Fruit fly (Drosophila melanogaster): ENCODE measurements around the gene Edem1.
A peak's percentile ranks its signal among the peaks of the same experiment; 100 is the strongest.

Gene Edem1

dm6 chrX:1943337-1944244 is 35.0 kb upstream of the Edem1 start (continued):
- TF ChIP-seq CG2875 (GFP tag; optimal IDR thresholded peaks at IDR 0.05) (peak; percentile 66), so (GFP tag; IDR thresholded peaks at IDR 0.05) (0 out of 3 replicates have a peak, but pooled peaks have one; percentile 39), HLHmδ (GFP tag; optimal IDR thresholded peaks at IDR 0.05) (no peak), Ravus (GFP tag; IDR thresholded peaks at IDR 0.05) (no peak), Hr78 (GFP tag; optimal IDR thresholded peaks at IDR 0.05) (peak in 1 of 2 experiments; percentile 59), Med (GFP tag) (peak; percentile 93), Atf3 (GFP tag; optimal IDR thresholded peaks at IDR 0.05) (peak; percentile 38), CG1529 (GFP tag; optimal IDR thresholded peaks at IDR 0.05) (peak; percentile 74), CG2712 (tag; optimal IDR thresholded peaks at IDR 0.05) (peak; percentile 82), CG7357 (GFP tag; IDR thresholded peaks at IDR 0.05) (no peak), CG10431 (GFP tag; optimal IDR thresholded peaks at IDR 0.05) (peak; percentile 2), dysf (GFP tag; IDR thresholded peaks at IDR 0.05) (peak; percentile 61; the same call in 2 of the 3 replicates), CG9932 (GFP tag; IDR thresholded peaks at IDR 0.05) (peak; percentile 30; the same call in 1 of the 2 replicates), CG4404 (GFP tag; IDR thresholded peaks at IDR 0.05) (no peak), zf30C (GFP tag; optimal IDR thresholded peaks at IDR 0.05) (no peak), Elba2 (GFP tag; optimal IDR thresholded peaks at IDR 0.05) (no peak), CG8924 (tag; optimal IDR thresholded peaks at IDR 0.05) (peak; percentile 82), CG14710 (tag; optimal IDR thresholded peaks at IDR 0.05) (peak; percentile 74), kay (GFP tag; optimal IDR thresholded peaks at IDR 0.05) (peak; percentile 37), CG3407 (GFP tag; optimal IDR thresholded peaks at IDR 0.05) (peak; percentile 44), oc (tag; optimal IDR thresholded peaks at IDR 0.05) (peak; percentile 47), pzg (GFP tag; optimal IDR thresholded peaks at IDR 0.05) (no peak), Hsf (GFP tag; optimal IDR thresholded peaks at IDR 0.05) (peak; percentile 63), CG15601 (tag; optimal IDR thresholded peaks at IDR 0.05) (peak; percentile 84), CG2120 (GFP tag; optimal IDR thresholded peaks at IDR 0.05) (peak; percentile 82), CG4282 (GFP tag; optimal IDR thresholded peaks at IDR 0.05) (no peak), vvl (GFP tag; IDR thresholded peaks at IDR 0.05) (peak; percentile 45; the same call in 1 of the 2 replicates), cato (GFP tag; optimal IDR thresholded peaks at IDR 0.05; ENCODE audit: borderline replicate concordance) (peak; percentile 21), CG9727 (GFP tag; optimal IDR thresholded peaks at IDR 0.05) (peak; percentile 72), Ets97D (GFP tag; optimal IDR thresholded peaks at IDR 0.05) (peak; percentile 20), CG15073 (GFP tag; optimal IDR thresholded peaks at IDR 0.05) (no peak), CG30403 (GFP tag; optimal IDR thresholded peaks at IDR 0.05) (peak; percentile 75), CG11560 (tag; IDR thresholded peaks at IDR 0.05) (no peak), jumu (GFP tag; optimal IDR thresholded peaks at IDR 0.05) (peak; percentile 29), bsh (GFP tag; optimal IDR thresholded peaks at IDR 0.05) (peak in 1 of 2 experiments; percentile 85), row (GFP tag; IDR thresholded peaks at IDR 0.05) (peak; percentile 72), CG14667 (GFP tag; IDR thresholded peaks at IDR 0.05) (peak; percentile 37; the same call in 1 of the 2 replicates), Lim3 (GFP tag; IDR thresholded peaks at IDR 0.05) (no peak), CG31224 (GFP tag; IDR thresholded peaks at IDR 0.05) (0 out of 2 replicates have a peak, but pooled peaks have one; percentile 7), CG12071 (GFP tag; optimal IDR thresholded peaks at IDR 0.05) (peak; percentile 2), Sox100B (GFP tag; optimal IDR thresholded peaks at IDR 0.05) (peak; percentile 83), kni (GFP tag; optimal IDR thresholded peaks at IDR 0.05) (no peak), CG3065 (GFP tag; optimal IDR thresholded peaks at IDR 0.05) (no peak), vnd (GFP tag; IDR thresholded peaks at IDR 0.05; ENCODE audit: partially characterized antibody) (no peak), CHES-1-like (GFP tag; optimal IDR thresholded peaks at IDR 0.05) (peak; percentile 63), ap (GFP tag; IDR thresholded peaks at IDR 0.05) (no peak), scrt (GFP tag; optimal IDR thresholded peaks at IDR 0.05) (peak; percentile 66), D19B (GFP tag; optimal IDR thresholded peaks at IDR 0.05) (peak; percentile 46)
